Worm (Caenorhabditis elegans): ENCODE measurements around the gene cyp-35B2.

- TF ChIP-seq Y67H2A.10 (GFP tag; conservative IDR thresholded peaks at IDR 0.05) (no peak), mes-4 (tag; optimal IDR thresholded peaks at IDR 0.05) (no peak), efl-1 (GFP tag; optimal IDR thresholded peaks at IDR 0.05) (no peak), ama-1 (optimal IDR thresholded peaks at IDR 0.05) (no peak), ama-1 (GFP tag; optimal IDR thresholded peaks at IDR 0.05) (no peak), let-607 (tag; optimal IDR thresholded peaks at IDR 0.05) (no peak), ceh-79 (tag; optimal IDR thresholded peaks at IDR 0.05) (no peak), ceh-27 (GFP tag; optimal IDR thresholded peaks at IDR 0.05) (no peak), ekl-4 (GFP tag; IDR thresholded peaks at IDR 0.05) (no peak), madf-3 (GFP tag; IDR thresholded peaks at IDR 0.05) (no peak), F22D6.2 (tag; optimal IDR thresholded peaks at IDR 0.05) (no peak), F33H1.4 (GFP tag; IDR thresholded peaks at IDR 0.05) (no peak), nhr-27 (tag; optimal IDR thresholded peaks at IDR 0.05) (no peak)
Observed at ce11 chrV:3976964-3977363, 35.0 kb downstream of the cyp-35B2 start, which contains the start of gene str-83.

All from whole organism, young adult.